Fruit fly (Drosophila melanogaster): Measurements from ENCODE around the gene ss.

- TF ChIP-seq CG12768 (GFP tag; optimal IDR thresholded peaks at IDR 0.05) (no peak), cnc (optimal IDR thresholded peaks at IDR 0.05) (no peak)
These were observed 71.6 kb downstream of the ss start for dm6 chr3R:16331809-16332343.

All from whole organism, adult.